Worm (Caenorhabditis elegans) whole organism, mixed stage, embryonic: ENCODE results near the gene tsp-1.

ENCODE experiments used
- M03D4.4 ChIP-seq: sonication (generic microtip); optimal IDR thresholded peaks from 2 replicates; lab custom pipeline; 2017; ENCODE audit warnings: mild to moderate bottlenecking, missing genetic modification characterization, missing compliant biosample characterization
- bed-3 ChIP-seq: fragments of 200-800 bp; sonication (Bioruptor generic); optimal IDR thresholded peaks from 3 replicates; lab custom pipeline; 2018; ENCODE audit warnings: mild to moderate bottlenecking, missing genetic modification characterization, moderate library complexity, missing compliant biosample characterization
- blmp-1 ChIP-seq: fragments of 150-350 bp; optimal IDR thresholded peaks from 2 replicates; lab custom pipeline; 2014; ENCODE audit warnings: missing biosample characterization, missing genetic modification characterization
- ceh-39 ChIP-seq: fragments of 150-350 bp; optimal IDR thresholded peaks from 2 replicates; lab custom pipeline; 2014; ENCODE audit warnings: missing biosample characterization, missing genetic modification characterization
- ceh-43 ChIP-seq: fragments of 200-800 bp; sonication (Bioruptor generic); optimal IDR thresholded peaks from 2 replicates; lab custom pipeline; 2018; ENCODE audit warnings: mild to moderate bottlenecking, missing genetic modification characterization, moderate library complexity, missing compliant biosample characterization
- ceh-83 ChIP-seq: fragments of 200-800 bp; sonication (Bioruptor generic); optimal IDR thresholded peaks from 2 replicates; lab custom pipeline; 2018; ENCODE audit warnings: mild to moderate bottlenecking, missing genetic modification characterization, missing compliant biosample characterization
- ces-1 ChIP-seq: fragments of 150-350 bp; optimal IDR thresholded peaks from 2 replicates; lab custom pipeline; 2014; ENCODE audit warnings: missing biosample characterization, missing genetic modification reagents, missing genetic modification characterization
- cnd-1 ChIP-seq: fragments of 200-800 bp; sonication (Bioruptor generic); optimal IDR thresholded peaks from 2 replicates; lab custom pipeline; 2018; ENCODE audit warnings: mild to moderate bottlenecking, missing genetic modification characterization, missing compliant biosample characterization
- drap-1 ChIP-seq: fragments of 200-800 bp; sonication (Bioruptor generic); optimal IDR thresholded peaks from 3 replicates; lab custom pipeline; 2018; ENCODE audit warnings: mild to moderate bottlenecking, missing genetic modification characterization, missing compliant biosample characterization
- elt-1 ChIP-seq: sonication (generic microtip); optimal IDR thresholded peaks from 2 replicates; lab custom pipeline; 2017; ENCODE audit warnings: missing genetic modification characterization, mild to moderate bottlenecking, missing compliant biosample characterization, antibody characterized with exemption, moderate library complexity, borderline replicate concordance; ENCODE audit not compliant: insufficient read depth
- elt-3 ChIP-seq: fragments of 150-350 bp; optimal IDR thresholded peaks from 2 replicates; lab custom pipeline; 2014; ENCODE audit warnings: missing biosample characterization, missing genetic modification characterization
- flh-1 ChIP-seq: fragments of 200-800 bp; sonication (Bioruptor generic); optimal IDR thresholded peaks from 2 replicates; lab custom pipeline; 2018; ENCODE audit warnings: mild to moderate bottlenecking, missing genetic modification characterization, moderate library complexity, missing compliant biosample characterization
- ham-2 ChIP-seq: fragments of 200-800 bp; sonication (Bioruptor generic); optimal IDR thresholded peaks from 2 replicates; lab custom pipeline; 2018; ENCODE audit warnings: mild to moderate bottlenecking, missing genetic modification characterization, missing compliant biosample characterization
- hlh-1 ChIP-seq: fragments of 150-350 bp; optimal IDR thresholded peaks from 2 replicates; lab custom pipeline; 2014; ENCODE audit warnings: missing biosample characterization, missing genetic modification reagents, missing genetic modification characterization
- lin-13 ChIP-seq: fragments of 150-350 bp; optimal IDR thresholded peaks from 2 replicates; lab custom pipeline; 2014; ENCODE audit warnings: missing biosample characterization, missing genetic modification characterization
- lsy-2 ChIP-seq: fragments of 150-350 bp; optimal IDR thresholded peaks from 2 replicates; lab custom pipeline; 2014; ENCODE audit warnings: missing biosample characterization, missing genetic modification characterization
- mep-1 ChIP-seq: fragments of 150-350 bp; optimal IDR thresholded peaks from 2 replicates; lab custom pipeline; 2017; ENCODE audit warnings: missing biosample characterization, missing genetic modification reagents, missing genetic modification characterization, inconsistent platforms
- mls-2 ChIP-seq: sonication (generic microtip); optimal IDR thresholded peaks from 2 replicates; lab custom pipeline; 2016; ENCODE audit warnings: mild to moderate bottlenecking, missing genetic modification characterization, moderate library complexity, missing compliant biosample characterization
- nhr-12 ChIP-seq: fragments of 150-350 bp; optimal IDR thresholded peaks from 2 replicates; lab custom pipeline; 2014; ENCODE audit warnings: missing biosample characterization, missing genetic modification characterization
- nhr-2 ChIP-seq: fragments of 150-350 bp; optimal IDR thresholded peaks from 2 replicates; lab custom pipeline; 2014; ENCODE audit warnings: missing biosample characterization, missing genetic modification characterization
- nhr-237 ChIP-seq: fragments of 150-350 bp; optimal IDR thresholded peaks from 2 replicates; lab custom pipeline; 2014; ENCODE audit warnings: missing biosample characterization, missing genetic modification characterization
- nhr-28 ChIP-seq: fragments of 150-350 bp; optimal IDR thresholded peaks from 2 replicates; lab custom pipeline; 2014; ENCODE audit warnings: missing biosample characterization, missing genetic modification characterization
- nhr-76 ChIP-seq: sonication (generic microtip); optimal IDR thresholded peaks from 2 replicates; lab custom pipeline; 2017; ENCODE audit warnings: missing biosample characterization, missing genetic modification characterization
- pha-4 ChIP-seq: fragments of 150-350 bp; optimal IDR thresholded peaks from 2 replicates; lab custom pipeline; 2018; ENCODE audit warnings: missing biosample characterization, missing genetic modification reagents, missing genetic modification characterization
- sem-2 ChIP-seq: fragments of 200-800 bp; sonication (Bioruptor generic); optimal IDR thresholded peaks from 2 replicates; lab custom pipeline; 2018; ENCODE audit warnings: mild to moderate bottlenecking, missing genetic modification characterization, missing compliant biosample characterization
- sptf-1 ChIP-seq: sonication (generic microtip); optimal IDR thresholded peaks from 2 replicates; lab custom pipeline; 2017; ENCODE audit warnings: mild to moderate bottlenecking, missing genetic modification characterization, moderate library complexity, missing compliant biosample characterization
- tbx-8 ChIP-seq: fragments of 200-800 bp; sonication (Bioruptor generic); optimal IDR thresholded peaks from 2 replicates; lab custom pipeline; 2018; ENCODE audit warnings: mild to moderate bottlenecking, missing genetic modification characterization, moderate library complexity, missing compliant biosample characterization
- unc-120 ChIP-seq: sonication (generic microtip); optimal IDR thresholded peaks from 2 replicates; lab custom pipeline; 2017; ENCODE audit warnings: missing genetic modification characterization, missing compliant biosample characterization; ENCODE audit not compliant: poor library complexity, severe bottlenecking
- unc-39 ChIP-seq: fragments of 150-350 bp; optimal IDR thresholded peaks from 2 replicates; lab custom pipeline; 2014; ENCODE audit warnings: missing biosample characterization, missing genetic modification characterization
- unc-62 ChIP-seq: fragments of 150-350 bp; optimal IDR thresholded peaks from 2 replicates; lab custom pipeline; 2014; ENCODE audit warnings: missing biosample characterization, missing genetic modification reagents, missing genetic modification characterization
- zip-8 ChIP-seq: fragments of 150-350 bp; optimal IDR thresholded peaks from 2 replicates; lab custom pipeline; 2014; ENCODE audit warnings: missing biosample characterization, missing genetic modification characterization
- ztf-11 ChIP-seq: fragments of 150-350 bp; optimal IDR thresholded peaks from 2 replicates; lab custom pipeline; 2014; ENCODE audit warnings: missing biosample characterization, missing genetic modification characterization

Gene tsp-1

ce11 chrIII:8262599-8262998 lies 23.4 kb upstream of the tsp-1 start:
- TF ChIP-seq nhr-12 (tag; lab: Kevin White, UChicago) (no peak), sptf-1 (tag; lab: Kevin White, UChicago) (no peak), lsy-2 (no peak), nhr-76 (tag; lab: Kevin White, UChicago) (no peak), unc-39 (tag; lab: Kevin White, UChicago) (no peak), lin-13 (tag; lab: Kevin White, UChicago) (no peak), mep-1 (tag; lab: Kevin White, UChicago) (no peak), blmp-1 (tag; lab: Kevin White, UChicago) (no peak), elt-3 (tag; lab: Kevin White, UChicago) (no peak), pha-4 (no peak), flh-1 (GFP tag; lab: Kevin White, UChicago) (no peak), nhr-28 (no peak), mls-2 (no peak)

- no peak for TF ChIP-seq M03D4.4
- no peak for TF ChIP-seq ces-1 (GFP tag; lab: Kevin White, UChicago)
- TF ChIP-seq ham-2: no peak
- no peak for TF ChIP-seq ztf-11 (tag; lab: Kevin White, UChicago)
- no peak for TF ChIP-seq sptf-1 (tag; lab: Kevin White, UChicago)
- no peak for TF ChIP-seq nhr-2 (tag; lab: Kevin White, UChicago)
- TF ChIP-seq nhr-237 (tag; lab: Kevin White, UChicago): no peak
- no peak for TF ChIP-seq elt-1 (tag; lab: Kevin White, UChicago)
- no peak for TF ChIP-seq ceh-39
- TF ChIP-seq ceh-43 (GFP tag; lab: Kevin White, UChicago): no peak
- TF ChIP-seq zip-8 (tag; lab: Kevin White, UChicago): no peak
Measured at ce11 chrIII:8258045-8258444, 18.8 kb upstream of the tsp-1 start, which contains the start of gene ncr-2. ncr-2 (plus strand) TSS chrIII:8258345.

- TF ChIP-seq tbx-8 (GFP tag; lab: Kevin White, UChicago): no peak
- no peak for TF ChIP-seq lin-13 (tag; lab: Kevin White, UChicago)
- no peak for TF ChIP-seq ces-1 (GFP tag; lab: Kevin White, UChicago)
- no peak for TF ChIP-seq elt-1 (tag; lab: Kevin White, UChicago)
- TF ChIP-seq unc-62: no peak
- no peak for TF ChIP-seq drap-1 (GFP tag; lab: Kevin White, UChicago)
- no peak for TF ChIP-seq sem-2 (GFP tag; lab: Kevin White, UChicago)
- no peak for TF ChIP-seq ceh-83 (GFP tag; lab: Kevin White, UChicago)
- no peak for TF ChIP-seq unc-120 (tag; lab: Kevin White, UChicago)
- no peak for TF ChIP-seq ham-2
- no peak for TF ChIP-seq pha-4
Measured at ce11 chrIII:8254938-8255337, 15.7 kb upstream of the tsp-1 start, which contains the start of gene F09G8.5. F09G8.5 (plus strand) TSS chrIII:8254975.

ce11 chrIII:8250007-8250683 lies 10.9 kb upstream of the tsp-1 start, which contains the start of gene knl-1:
knl-1 (plus strand) TSS chrIII:8250632.
- no peak for TF ChIP-seq unc-39 (tag; lab: Kevin White, UChicago)
- TF ChIP-seq mep-1 (tag; lab: Kevin White, UChicago): peak; percentile 68
- peak; percentile 42 for TF ChIP-seq ces-1 (GFP tag; lab: Kevin White, UChicago)
- no peak for TF ChIP-seq nhr-2 (tag; lab: Kevin White, UChicago)
- peak; percentile 18 for TF ChIP-seq sem-2 (GFP tag; lab: Kevin White, UChicago)
- TF ChIP-seq hlh-1 (tag; lab: Kevin White, UChicago): peak; percentile 12
- peak; percentile 80 for TF ChIP-seq lsy-2
- peak; percentile 32 for TF ChIP-seq pha-4
- TF ChIP-seq bed-3 (GFP tag; lab: Kevin White, UChicago): peak; percentile 19
- no peak for TF ChIP-seq sptf-1 (tag; lab: Kevin White, UChicago)
- peak; percentile 30 for TF ChIP-seq drap-1 (GFP tag; lab: Kevin White, UChicago)
- TF ChIP-seq nhr-237 (tag; lab: Kevin White, UChicago): peak; percentile 58
- no peak for TF ChIP-seq tbx-8 (GFP tag; lab: Kevin White, UChicago)
- peak; percentile 59 for TF ChIP-seq cnd-1 (tag; lab: Kevin White, UChicago)
- no peak for TF ChIP-seq nhr-76 (tag; lab: Kevin White, UChicago)
- TF ChIP-seq lin-13 (tag; lab: Kevin White, UChicago): peak; percentile 83
- TF ChIP-seq, all 35 proteins: peak for 11
